Fruit fly (Drosophila melanogaster) whole organism, wandering third instar larva: ENCODE results near the gene CG17027.

ENCODE experiments used
- Abd-B ChIP-seq: fragments of >200 bp; optimal IDR thresholded peaks from 2 replicates; lab custom pipeline; 2017; ENCODE audit warnings: missing biosample characterization, missing genetic modification characterization
- CG9705 ChIP-seq: fragments of 200-800 bp; sonication (Bioruptor generic); optimal IDR thresholded peaks from 2 replicates; lab custom pipeline; 2018; ENCODE audit warnings: missing biosample characterization, mild to moderate bottlenecking, missing genetic modification characterization
- Dif ChIP-seq: fragments of 200-275, 200-300 bp; sonication (Bioruptor generic); optimal IDR thresholded peaks from 2 replicates; lab custom pipeline; 2018; ENCODE audit warnings: missing biosample characterization, missing genetic modification characterization; ENCODE audit not compliant: partially characterized antibody
- GATAd ChIP-seq: sonication (Bioruptor generic); optimal IDR thresholded peaks from 2 replicates; lab custom pipeline; 2016; ENCODE audit warnings: missing biosample characterization, missing genetic modification characterization
- HLH106 ChIP-seq: fragments of 200-800 bp; optimal IDR thresholded peaks from 3 replicates; lab custom pipeline; 2019; ENCODE audit warnings: missing biosample characterization, mild to moderate bottlenecking, missing genetic modification characterization, moderate library complexity
- Hr78 ChIP-seq: fragments of >200 bp; optimal IDR thresholded peaks from 2 replicates; lab custom pipeline; 2017; ENCODE audit warnings: missing biosample characterization, missing genetic modification characterization
- Hr83 ChIP-seq: fragments of 200-300 bp; sonication (Bioruptor generic); optimal IDR thresholded peaks from 2 replicates; lab custom pipeline; 2016; ENCODE audit warnings: missing biosample characterization, mild to moderate bottlenecking, missing genetic modification characterization, moderate library complexity; ENCODE audit not compliant: poor library complexity, severe bottlenecking
- Jra ChIP-seq: sonication (Bioruptor generic); optimal IDR thresholded peaks from 2 replicates; lab custom pipeline; 2016; ENCODE audit warnings: missing biosample characterization, missing genetic modification characterization
- Myc ChIP-seq: fragments of >200 bp; optimal IDR thresholded peaks from 2 replicates; lab custom pipeline; 2017
- N ChIP-seq: fragments of >200 bp; optimal IDR thresholded peaks from 2 replicates; lab custom pipeline; 2018; ENCODE audit warnings: missing biosample characterization, missing external identifiers, missing genetic modification characterization
- OdsH ChIP-seq: fragments of 200-800 bp; sonication (Bioruptor generic); optimal IDR thresholded peaks from 2 replicates; lab custom pipeline; 2016; ENCODE audit warnings: missing biosample characterization, mild to moderate bottlenecking, missing genetic modification characterization
- Rel ChIP-seq, 2 experiments: fragments of 200-800 bp; sonication (Bioruptor generic) in 1 of 2; optimal IDR thresholded peaks; 2 replicates in 1 of 2; 3 replicates in 1 of 2; lab custom pipeline; 2016 to 2019; ENCODE audit warnings: mild to moderate bottlenecking in 2 of 2, missing biosample characterization in 2 of 2, missing genetic modification characterization in 2 of 2, moderate library complexity in 1 of 2
- Sp1 ChIP-seq: fragments of 200-800 bp; sonication (Bioruptor generic); optimal IDR thresholded peaks from 3 replicates; lab custom pipeline; 2019; ENCODE audit warnings: missing biosample characterization, mild to moderate bottlenecking, missing genetic modification characterization, moderate library complexity
- Vsx2 ChIP-seq: fragments of 200-300, 225-300 bp; sonication (Bioruptor generic); optimal IDR thresholded peaks from 2 replicates; lab custom pipeline; 2018; ENCODE audit warnings: missing biosample characterization, missing genetic modification characterization; ENCODE audit not compliant: partially characterized antibody
- br ChIP-seq: fragments of 200-800 bp; sonication (Bioruptor generic); optimal IDR thresholded peaks from 2 replicates; lab custom pipeline; 2016; ENCODE audit warnings: missing biosample characterization, missing genetic modification characterization
- brk ChIP-seq: fragments of 200-800 bp; sonication (Bioruptor generic); optimal IDR thresholded peaks from 2 replicates; lab custom pipeline; 2016; ENCODE audit warnings: missing biosample characterization, mild to moderate bottlenecking, missing genetic modification characterization
- dl ChIP-seq, 2 experiments: fragments of 175-275, 200-275 bp in 1 of 2; fragments of 200-275 bp in 1 of 2; sonication (Bioruptor generic); optimal IDR thresholded peaks; lab custom pipeline; 2018; ENCODE audit warnings: mild to moderate bottlenecking in 2 of 2, missing biosample characterization in 2 of 2, missing genetic modification characterization in 2 of 2, moderate library complexity in 2 of 2; ENCODE audit not compliant: partially characterized antibody in 2 of 2, insufficient read depth in 1 of 2
- ey ChIP-seq: fragments of 200-800 bp; sonication (Bioruptor generic); optimal IDR thresholded peaks from 2 replicates; lab custom pipeline; 2016; ENCODE audit warnings: missing biosample characterization, missing genetic modification characterization
- foxo ChIP-seq, 2 experiments: fragments of 200-800 bp; sonication (Bioruptor generic); optimal IDR thresholded peaks; 2 replicates in 1 of 2; 3 replicates in 1 of 2; lab custom pipeline; 2016 to 2017; ENCODE audit warnings: missing biosample characterization in 2 of 2, missing genetic modification characterization in 2 of 2
- h ChIP-seq: fragments of 200-800 bp; sonication (Bioruptor generic); optimal IDR thresholded peaks from 3 replicates; lab custom pipeline; 2016; ENCODE audit warnings: missing biosample characterization, mild to moderate bottlenecking, missing genetic modification characterization
- jim ChIP-seq: fragments of 175-275, 200-325 bp; sonication (Bioruptor generic); optimal IDR thresholded peaks from 2 replicates; lab custom pipeline; 2016; ENCODE audit warnings: missing biosample characterization, mild to moderate bottlenecking, missing genetic modification characterization
- pan ChIP-seq: fragments of >200 bp; optimal IDR thresholded peaks from 2 replicates; lab custom pipeline; 2017
- psq ChIP-seq: fragments of 200-800 bp; sonication (Bioruptor generic); optimal IDR thresholded peaks from 3 replicates; lab custom pipeline; 2017; ENCODE audit warnings: missing biosample characterization, mild to moderate bottlenecking, missing genetic modification characterization, moderate library complexity
- rgr ChIP-seq: fragments of 200-800 bp; sonication (Bioruptor generic); optimal IDR thresholded peaks from 3 replicates; lab custom pipeline; 2016; ENCODE audit warnings: missing biosample characterization, mild to moderate bottlenecking, missing genetic modification characterization
- sv ChIP-seq: fragments of 200-800 bp; sonication (Bioruptor generic); optimal IDR thresholded peaks from 3 replicates; lab custom pipeline; 2016; ENCODE audit warnings: missing biosample characterization, missing genetic modification characterization
- woc ChIP-seq: sonication (Bioruptor generic); optimal IDR thresholded peaks from 2 replicates; lab custom pipeline; 2016; ENCODE audit warnings: missing biosample characterization, mild to moderate bottlenecking, missing genetic modification characterization

Gene CG17027

dm6 chr3L:15958612-15959315, 21.1 kb upstream of the CG17027 start, which contains the start of gene CG17032:
TSS of gene CG17032 (plus strand) at chr3L:15958843.
- TF ChIP-seq woc = no peak
- no peak for TF ChIP-seq Sp1
- peak; percentile 22 for TF ChIP-seq psq
- no peak for TF ChIP-seq Jra
- no peak for TF ChIP-seq Rel (GFP tag; optimal IDR thresholded peaks at IDR 0.05; lab: Kevin White, UChicago)
- TF ChIP-seq Rel (tag; optimal IDR thresholded peaks at IDR 0.05; lab: Kevin White, UChicago) = peak; percentile 92

- TF ChIP-seq dl (GFP tag; optimal IDR thresholded peaks at IDR 0.05; lab: Kevin White, UChicago; ENCODE audit: insufficient read depth in 1 of 2, partially characterized antibody in 2 of 2) (no peak), Hr83 (GFP tag; lab: Kevin White, UChicago) (peak; percentile 56), sv (peak; percentile 30), psq (peak; percentile 32), Vsx2 (GFP tag; lab: Kevin White, UChicago) (no peak), ey (peak; percentile 34), CG9705 (GFP tag; lab: Kevin White, UChicago) (peak; percentile 5), HLH106 (tag; lab: Kevin White, UChicago) (no peak)
Measured at dm6 chr3L:15967588-15968500, 12.1 kb upstream of the CG17027 start, which contains the start of the genes Brr2 and CG10516. TSS of gene Brr2 (minus strand) at chr3L:15967872. TSS of gene CG10516 (plus strand) at chr3L:15968204.

dm6 chr3L:15968686-15969085, 11.2 kb upstream of the CG17027 start:
- TF ChIP-seq CG9705 (GFP tag; lab: Kevin White, UChicago) (no peak), brk (GFP tag; lab: Kevin White, UChicago) (no peak), sv (no peak), Hr78 (GFP tag; lab: Kevin White, UChicago) (no peak), jim (GFP tag; lab: Kevin White, UChicago) (no peak), Myc (lab: Kevin White, UChicago) (no peak), Hr83 (GFP tag; lab: Kevin White, UChicago) (no peak), foxo (GFP tag; optimal IDR thresholded peaks at IDR 0.05; lab: Kevin White, UChicago) (no peak), N (GFP tag; lab: Kevin White, UChicago) (no peak), br (GFP tag; lab: Kevin White, UChicago) (no peak), dl (GFP tag; optimal IDR thresholded peaks at IDR 0.05; lab: Kevin White, UChicago; ENCODE audit: insufficient read depth in 1 of 2, partially characterized antibody in 2 of 2) (no peak), psq (no peak), Vsx2 (GFP tag; lab: Kevin White, UChicago) (no peak)
- TF ChIP-seq, all 38 proteins: peak for 0

dm6 chr3L:15974166-15974565, 5.7 kb upstream of the CG17027 start:
- TF ChIP-seq dl (GFP tag; optimal IDR thresholded peaks at IDR 0.05; lab: Kevin White, UChicago; ENCODE audit: insufficient read depth in 1 of 2, partially characterized antibody in 2 of 2) = no peak

- TF ChIP-seq Rel (GFP tag; optimal IDR thresholded peaks at IDR 0.05; lab: Kevin White, UChicago) (no peak), Rel (tag; optimal IDR thresholded peaks at IDR 0.05; lab: Kevin White, UChicago) (no peak), OdsH (GFP tag; lab: Kevin White, UChicago) (no peak), ey (no peak), pan (lab: Kevin White, UChicago) (no peak), Abd-B (GFP tag; lab: Kevin White, UChicago) (no peak), woc (no peak), rgr (no peak), h (no peak), GATAd (GFP tag; lab: Kevin White, UChicago) (no peak), sv (no peak), N (GFP tag; lab: Kevin White, UChicago) (no peak), Hr78 (GFP tag; lab: Kevin White, UChicago) (no peak), Dif (GFP tag; lab: Kevin White, UChicago) (no peak)
Measured at dm6 chr3L:15975068-15975467, 4.8 kb upstream of the CG17027 start, which contains the start of gene CG17026. TSS of gene CG17026 (plus strand) at chr3L:15975368.
